Fruit fly (Drosophila melanogaster): ENCODE data around the gene CG4367.

Gene CG4367

DNA sequence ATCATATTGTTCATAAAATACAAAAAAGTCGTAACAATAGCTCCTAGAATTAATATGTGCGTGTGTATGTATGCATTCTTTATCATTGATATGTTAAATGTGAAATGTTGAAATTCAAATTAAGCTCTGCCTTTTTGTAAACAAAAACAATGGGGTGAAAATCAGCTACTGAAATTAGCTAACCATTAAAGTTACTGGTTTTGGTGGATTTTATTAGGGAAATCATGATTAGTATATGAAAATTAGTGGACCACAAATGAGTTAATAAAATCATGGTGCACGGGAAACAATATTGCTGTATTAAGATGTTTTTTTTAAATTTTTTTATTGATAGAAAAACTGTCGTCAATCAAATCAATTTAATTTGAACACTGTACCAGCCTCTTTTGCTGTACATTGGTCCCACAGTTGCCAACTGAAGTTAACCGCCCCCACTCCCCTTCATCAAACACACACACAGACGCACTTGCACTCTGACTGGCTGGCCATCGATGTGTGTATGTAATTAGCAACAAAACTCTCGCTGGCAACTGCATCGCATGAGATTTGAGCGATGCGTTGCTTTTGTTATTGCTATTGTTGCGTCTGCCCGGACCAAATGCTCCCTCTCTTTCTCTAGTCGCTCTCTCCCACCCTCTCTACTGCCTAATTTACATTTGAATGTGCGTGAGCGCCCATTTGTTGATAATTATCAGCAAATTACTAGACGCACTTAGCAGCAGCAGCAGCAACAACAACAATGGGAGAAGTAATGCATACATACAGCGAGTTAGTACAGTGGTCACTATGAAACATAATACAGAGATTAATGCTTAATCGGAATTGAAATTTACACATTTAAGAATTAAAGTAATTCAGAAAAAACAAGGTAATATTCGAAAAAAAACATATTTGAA is 50.3 kb downstream of the CG4367 start:
- TF ChIP-seq CG10631 (GFP tag; optimal IDR thresholded peaks at IDR 0.05) (peak; percentile 47), CG8319 (GFP tag; optimal IDR thresholded peaks at IDR 0.05) (no peak), CG4318 (GFP tag; optimal IDR thresholded peaks at IDR 0.05) (peak; percentile 57), Sox102F (GFP tag; optimal IDR thresholded peaks at IDR 0.05) (no peak), topi (GFP tag; optimal IDR thresholded peaks at IDR 0.05) (no peak), Sox14 (GFP tag; optimal IDR thresholded peaks at IDR 0.05) (no peak), cyc (GFP tag; optimal IDR thresholded peaks at IDR 0.05) (no peak), Eip93F (GFP tag; optimal IDR thresholded peaks at IDR 0.05) (no peak), CG6163 (GFP tag; IDR thresholded peaks at IDR 0.05) (peak; percentile 46; the same call in 2 of the 3 replicates), Met (GFP tag; optimal IDR thresholded peaks at IDR 0.05) (peak; percentile 14), pdm3 (GFP tag; optimal IDR thresholded peaks at IDR 0.05) (peak; percentile 34), Hr38 (GFP tag; optimal IDR thresholded peaks at IDR 0.05) (no peak), Lpt (GFP tag; optimal IDR thresholded peaks at IDR 0.05) (no peak), Smox (GFP tag; optimal IDR thresholded peaks at IDR 0.05) (peak; percentile 25), CG8119 (GFP tag; IDR thresholded peaks at IDR 0.05) (peak; percentile 44; the same call in 1 of the 3 replicates), Hr39 (GFP tag; optimal IDR thresholded peaks at IDR 0.05) (no peak), vri (GFP tag; optimal IDR thresholded peaks at IDR 0.05) (no peak), fd59A (GFP tag; optimal IDR thresholded peaks at IDR 0.05) (no peak), CG31627 (GFP tag; optimal IDR thresholded peaks at IDR 0.05) (no peak), CG6276 (GFP tag; optimal IDR thresholded peaks at IDR 0.05) (no peak), CG11902 (GFP tag; optimal IDR thresholded peaks at IDR 0.05) (no peak), spab (GFP tag; optimal IDR thresholded peaks at IDR 0.05) (no peak), CG3919 (GFP tag; optimal IDR thresholded peaks at IDR 0.05) (no peak), salr (GFP tag; optimal IDR thresholded peaks at IDR 0.05) (peak in 1 of 2 experiments; percentile 55), dac (GFP tag; optimal IDR thresholded peaks at IDR 0.05) (peak; percentile 4), svp (GFP tag) (peak; percentile 74), lz (GFP tag; optimal IDR thresholded peaks at IDR 0.05) (no peak), CG1621 (tag; optimal IDR thresholded peaks at IDR 0.05) (no peak), esn (GFP tag; optimal IDR thresholded peaks at IDR 0.05) (no peak), CG34406 (GFP tag; optimal IDR thresholded peaks at IDR 0.05) (no peak), CG7368 (GFP tag; optimal IDR thresholded peaks at IDR 0.05) (no peak), CG6808 (GFP tag; optimal IDR thresholded peaks at IDR 0.05) (no peak), Blimp-1 (GFP tag; optimal IDR thresholded peaks at IDR 0.05) (no peak), ss (GFP tag; optimal IDR thresholded peaks at IDR 0.05) (no peak), achi (GFP tag; optimal IDR thresholded peaks at IDR 0.05) (peak; percentile 26), CG8632 (GFP tag; optimal IDR thresholded peaks at IDR 0.05) (no peak), Eip75B (GFP tag; optimal IDR thresholded peaks at IDR 0.05) (peak; percentile 22), CG16779 (tag; optimal IDR thresholded peaks at IDR 0.05) (no peak), CG32006 (GFP tag; optimal IDR thresholded peaks at IDR 0.05) (peak; percentile 70), dsx (GFP tag; optimal IDR thresholded peaks at IDR 0.05; ENCODE audit: poor library complexity, severe bottlenecking) (no peak), CG11762 (GFP tag; optimal IDR thresholded peaks at IDR 0.05; ENCODE audit: insufficient read depth) (no peak), net (GFP tag; optimal IDR thresholded peaks at IDR 0.05) (no peak), eg (GFP tag; IDR thresholded peaks at IDR 0.05) (peak; percentile 67), CG10669 (GFP tag; optimal IDR thresholded peaks at IDR 0.05) (no peak), CG6792 (GFP tag; optimal IDR thresholded peaks at IDR 0.05) (no peak), acj6 (GFP tag; optimal IDR thresholded peaks at IDR 0.05) (peak; percentile 28), CG15336 (GFP tag; IDR thresholded peaks at IDR 0.05) (peak; percentile 52), fd85E (GFP tag; optimal IDR thresholded peaks at IDR 0.05) (no peak), CG11294 (GFP tag; IDR thresholded peaks at IDR 0.05) (no peak; the same call in 1 of the 2 replicates), CG6854 (GFP tag; optimal IDR thresholded peaks at IDR 0.05) (no peak)

Measured in whole organism, prepupa.